Fruit fly (Drosophila melanogaster) whole organism, embryonic: Measurements from ENCODE around the gene Mtpalpha.

Source experiments
- Antp ChIP-seq: fragments of 200-800 bp; sonication (Bioruptor generic); optimal IDR thresholded peaks from 3 replicates; lab custom pipeline; 2016; ENCODE audit warnings: missing biosample characterization, missing genetic modification characterization
- Atf3 ChIP-seq: fragments of 200-800 bp; sonication (Bioruptor generic); optimal IDR thresholded peaks from 3 replicates; lab custom pipeline; 2016; ENCODE audit warnings: missing biosample characterization, missing genetic modification characterization
- B-H2 ChIP-seq: fragments of 200-800 bp; sonication (Bioruptor generic); optimal IDR thresholded peaks from 2 replicates; lab custom pipeline; 2018; ENCODE audit warnings: missing biosample characterization, mild to moderate bottlenecking, missing genetic modification characterization
- Bgb ChIP-seq: fragments of 200-800 bp; sonication (Bioruptor generic); IDR thresholded peaks from 2 replicates; pipeline ENCODE4 v1.3.6; 2022; ENCODE audit warnings: missing biosample characterization, missing genetic modification characterization; ENCODE audit not compliant: partially characterized antibody
- CG10147 ChIP-seq: fragments of 200-800 bp; sonication (Bioruptor generic); optimal IDR thresholded peaks from 2 replicates; lab custom pipeline; 2019; ENCODE audit warnings: missing biosample characterization, mild to moderate bottlenecking, missing genetic modification characterization, moderate library complexity
- CG11398 ChIP-seq: fragments of 200-800 bp; sonication (Bioruptor generic); optimal IDR thresholded peaks from 2 replicates; lab custom pipeline; 2016; ENCODE audit warnings: missing biosample characterization, missing genetic modification characterization
- CG12744 ChIP-seq: fragments of 200-800 bp; sonication (Bioruptor generic); optimal IDR thresholded peaks from 2 replicates; lab custom pipeline; 2016; ENCODE audit warnings: missing biosample characterization, missing genetic modification characterization
- CG14050 ChIP-seq: fragments of 200-800 bp; sonication (Bioruptor generic); IDR thresholded peaks from 3 replicates; pipeline ENCODE4 v1.3.6; 2022; ENCODE audit warnings: missing biosample characterization, missing genetic modification characterization
- CG15696 ChIP-seq: fragments of 200-800 bp; sonication (Bioruptor generic); optimal IDR thresholded peaks from 2 replicates; lab custom pipeline; 2019; ENCODE audit warnings: missing biosample characterization, mild to moderate bottlenecking, missing genetic modification characterization, moderate library complexity
- CG17385 ChIP-seq: fragments of 200-800 bp; sonication (Bioruptor generic); optimal IDR thresholded peaks from 3 replicates; lab custom pipeline; 2018; ENCODE audit warnings: missing biosample characterization, mild to moderate bottlenecking, missing genetic modification characterization
- CG1832 ChIP-seq: fragments of 200-800 bp; sonication (Bioruptor generic); optimal IDR thresholded peaks from 2 replicates; lab custom pipeline; 2017; ENCODE audit warnings: missing biosample characterization, mild to moderate bottlenecking, missing genetic modification characterization, inconsistent platforms
- CG2875 ChIP-seq: fragments of 200-800 bp; sonication (Bioruptor generic); optimal IDR thresholded peaks from 2 replicates; lab custom pipeline; 2017; ENCODE audit warnings: missing biosample characterization, mild to moderate bottlenecking, missing genetic modification characterization, missing genetic modification reagents
- CG30020 ChIP-seq: fragments of 200-800 bp; optimal IDR thresholded peaks from 2 replicates; lab custom pipeline; 2019; ENCODE audit warnings: missing biosample characterization, mild to moderate bottlenecking, missing genetic modification characterization, moderate library complexity
- CG32767 ChIP-seq: fragments of 200-800 bp; sonication (Bioruptor generic); IDR thresholded peaks from 2 replicates; pipeline ENCODE4 v1.3.6; 2022; ENCODE audit warnings: missing biosample characterization, missing genetic modification characterization
- CG4730 ChIP-seq: fragments of 200-800 bp; sonication (Bioruptor generic); IDR thresholded peaks from 2 replicates; pipeline ENCODE4 v1.3.6; 2022; ENCODE audit warnings: missing biosample characterization, missing genetic modification characterization
- CG5180 ChIP-seq: fragments of 200-800 bp; sonication (Bioruptor generic); optimal IDR thresholded peaks from 3 replicates; lab custom pipeline; 2017; ENCODE audit warnings: missing biosample characterization, missing genetic modification characterization, mild to moderate bottlenecking, moderate library complexity, missing genetic modification reagents
- CG7786 ChIP-seq: fragments of 200-800 bp; sonication (Bioruptor generic); optimal IDR thresholded peaks from 2 replicates; lab custom pipeline; 2016; ENCODE audit warnings: missing biosample characterization, missing genetic modification characterization
- CG7928 ChIP-seq: fragments of 200-800 bp; sonication (Bioruptor generic); optimal IDR thresholded peaks from 2 replicates; lab custom pipeline; 2017; ENCODE audit warnings: missing biosample characterization, mild to moderate bottlenecking, missing genetic modification characterization
- CG9609 ChIP-seq: fragments of 200-800 bp; sonication (Bioruptor generic); optimal IDR thresholded peaks from 3 replicates; lab custom pipeline; 2016; ENCODE audit warnings: missing biosample characterization, missing genetic modification characterization
- CG9727 ChIP-seq: fragments of 200-800 bp; sonication (Bioruptor generic); optimal IDR thresholded peaks from 3 replicates; lab custom pipeline; 2017; ENCODE audit warnings: missing biosample characterization, mild to moderate bottlenecking, missing genetic modification characterization
- CG9876 ChIP-seq: fragments of 200-800 bp; sonication (Bioruptor generic); optimal IDR thresholded peaks from 2 replicates; lab custom pipeline; 2016; ENCODE audit warnings: missing biosample characterization, missing genetic modification characterization
- CoRest ChIP-seq: fragments of 200-800 bp; sonication (Bioruptor generic); optimal IDR thresholded peaks from 3 replicates; lab custom pipeline; 2018; ENCODE audit warnings: missing biosample characterization, mild to moderate bottlenecking, missing genetic modification characterization, moderate library complexity
- Dref ChIP-seq: fragments of 200-800 bp; sonication (Bioruptor generic); IDR thresholded peaks from 2 replicates; pipeline ENCODE4 v1.3.6; 2022; ENCODE audit warnings: missing biosample characterization, missing genetic modification characterization
- Ets65A ChIP-seq: fragments of 200-800 bp; sonication (Bioruptor generic); peaks from one replicate; lab custom pipeline; 2016; ENCODE audit warnings: missing biosample characterization, missing genetic modification characterization
- H15 ChIP-seq: fragments of 200-800 bp; sonication (Bioruptor generic); IDR thresholded peaks from 3 replicates; pipeline ENCODE4 v1.3.6; 2022; ENCODE audit warnings: missing biosample characterization, missing genetic modification characterization
- Hr39 ChIP-seq: fragments of >200 bp; optimal IDR thresholded peaks from 2 replicates; lab custom pipeline; 2017
- Hsf ChIP-seq: fragments of 200-800 bp; sonication (Bioruptor generic); optimal IDR thresholded peaks from 3 replicates; lab custom pipeline; 2016; ENCODE audit warnings: missing biosample characterization, missing genetic modification characterization
- Lpt ChIP-seq: fragments of >200 bp; optimal IDR thresholded peaks from 2 replicates; lab custom pipeline; 2018; ENCODE audit warnings: missing biosample characterization, missing genetic modification characterization
- Max ChIP-seq: fragments of 200-800 bp; sonication (Bioruptor generic); optimal IDR thresholded peaks from 2 replicates; lab custom pipeline; 2016; ENCODE audit warnings: missing biosample characterization, mild to moderate bottlenecking, missing genetic modification characterization
- Mes4 ChIP-seq: fragments of 200-800 bp; sonication (Bioruptor generic); optimal IDR thresholded peaks from 2 replicates; lab custom pipeline; 2016; ENCODE audit warnings: missing biosample characterization, missing genetic modification characterization
- Mrtf ChIP-seq: fragments of 200-800 bp; sonication (Bioruptor generic); IDR thresholded peaks from 3 replicates; pipeline ENCODE4 v1.3.6; 2022; ENCODE audit warnings: missing biosample characterization, missing genetic modification characterization
- Opbp ChIP-seq: fragments of 200-800 bp; sonication (Bioruptor generic); IDR thresholded peaks from 3 replicates; pipeline ENCODE4 v1.3.6; 2022; ENCODE audit warnings: missing biosample characterization, missing genetic modification characterization; ENCODE audit not compliant: partially characterized antibody
- Sox102F ChIP-seq: fragments of 200-800 bp; sonication (Bioruptor generic); optimal IDR thresholded peaks from 2 replicates; lab custom pipeline; 2018; ENCODE audit warnings: missing biosample characterization, mild to moderate bottlenecking, missing genetic modification characterization, moderate library complexity
- Spps ChIP-seq: fragments of 200-800 bp; sonication (Bioruptor generic); optimal IDR thresholded peaks from 2 replicates; lab custom pipeline; 2018; ENCODE audit warnings: missing biosample characterization, mild to moderate bottlenecking, missing genetic modification characterization
- Ssrp ChIP-seq: fragments of 200-800 bp; sonication (Bioruptor generic); optimal IDR thresholded peaks from 2 replicates; lab custom pipeline; 2018; ENCODE audit warnings: missing biosample characterization, mild to moderate bottlenecking, missing genetic modification characterization, moderate library complexity
- Xrp1 ChIP-seq: fragments of 200-800 bp; sonication (Bioruptor generic); IDR thresholded peaks from 2 replicates; pipeline ENCODE4 v1.3.6; 2022; ENCODE audit warnings: missing biosample characterization, missing genetic modification characterization
- amos ChIP-seq: fragments of 200-800 bp; sonication (Bioruptor generic); IDR thresholded peaks from 2 replicates; pipeline ENCODE4 v1.3.6; 2022; ENCODE audit warnings: missing biosample characterization, missing genetic modification characterization; ENCODE audit not compliant: partially characterized antibody
- corto ChIP-seq: fragments of 200-800 bp; sonication (Bioruptor generic); optimal IDR thresholded peaks from 2 replicates; lab custom pipeline; 2016; ENCODE audit warnings: missing biosample characterization, mild to moderate bottlenecking, missing genetic modification characterization, moderate library complexity
- eve ChIP-seq, 2 experiments: fragments of >200 bp; optimal IDR thresholded peaks; 2 replicates each; lab custom pipeline; 2017; ENCODE audit warnings: missing biosample characterization in 2 of 2, missing genetic modification characterization in 2 of 2
- fd102C ChIP-seq: fragments of 200-800 bp; sonication (Bioruptor generic); optimal IDR thresholded peaks from 2 replicates; lab custom pipeline; 2018; ENCODE audit warnings: missing biosample characterization, mild to moderate bottlenecking, missing genetic modification characterization, moderate library complexity
- gce ChIP-seq: fragments of 200-800 bp; sonication (Bioruptor generic); IDR thresholded peaks from 3 replicates; pipeline ENCODE4 v1.3.6; 2022; ENCODE audit warnings: missing biosample characterization, missing genetic modification characterization
- lab ChIP-seq: fragments of 200-800 bp; sonication (Bioruptor generic); optimal IDR thresholded peaks from 3 replicates; lab custom pipeline; 2017; ENCODE audit warnings: missing biosample characterization, missing genetic modification characterization, mild to moderate bottlenecking, moderate library complexity, missing genetic modification reagents
- pfk ChIP-seq: fragments of 200-800 bp; sonication (Bioruptor generic); optimal IDR thresholded peaks from 2 replicates; lab custom pipeline; 2018; ENCODE audit warnings: missing biosample characterization, mild to moderate bottlenecking, missing genetic modification characterization, moderate library complexity
- pnt ChIP-seq: fragments of 200-800 bp; sonication (Bioruptor generic); optimal IDR thresholded peaks from 3 replicates; lab custom pipeline; 2016; ENCODE audit warnings: missing biosample characterization, missing genetic modification characterization
- shn ChIP-seq: fragments of 200-800 bp; sonication (Bioruptor generic); optimal IDR thresholded peaks from 3 replicates; lab custom pipeline; 2016; ENCODE audit warnings: missing biosample characterization, missing genetic modification characterization
- slp2 ChIP-seq: fragments of 200-800 bp; sonication (Bioruptor generic); optimal IDR thresholded peaks from 2 replicates; lab custom pipeline; 2016; ENCODE audit warnings: missing biosample characterization, missing genetic modification characterization
- sr ChIP-seq: fragments of 200-800 bp; sonication (Bioruptor generic); IDR thresholded peaks from 3 replicates; pipeline ENCODE4 v1.3.6; 2022; ENCODE audit warnings: missing biosample characterization, missing genetic modification characterization
- trh ChIP-seq: fragments of 200-800 bp; sonication (Bioruptor generic); optimal IDR thresholded peaks from 2 replicates; lab custom pipeline; 2016; ENCODE audit warnings: missing biosample characterization, missing genetic modification characterization
- zf30C ChIP-seq: fragments of 200-800 bp; sonication (Bioruptor generic); optimal IDR thresholded peaks from 3 replicates; lab custom pipeline; 2018; ENCODE audit warnings: missing biosample characterization, mild to moderate bottlenecking, missing genetic modification characterization

The Mtpalpha gene

DNA sequence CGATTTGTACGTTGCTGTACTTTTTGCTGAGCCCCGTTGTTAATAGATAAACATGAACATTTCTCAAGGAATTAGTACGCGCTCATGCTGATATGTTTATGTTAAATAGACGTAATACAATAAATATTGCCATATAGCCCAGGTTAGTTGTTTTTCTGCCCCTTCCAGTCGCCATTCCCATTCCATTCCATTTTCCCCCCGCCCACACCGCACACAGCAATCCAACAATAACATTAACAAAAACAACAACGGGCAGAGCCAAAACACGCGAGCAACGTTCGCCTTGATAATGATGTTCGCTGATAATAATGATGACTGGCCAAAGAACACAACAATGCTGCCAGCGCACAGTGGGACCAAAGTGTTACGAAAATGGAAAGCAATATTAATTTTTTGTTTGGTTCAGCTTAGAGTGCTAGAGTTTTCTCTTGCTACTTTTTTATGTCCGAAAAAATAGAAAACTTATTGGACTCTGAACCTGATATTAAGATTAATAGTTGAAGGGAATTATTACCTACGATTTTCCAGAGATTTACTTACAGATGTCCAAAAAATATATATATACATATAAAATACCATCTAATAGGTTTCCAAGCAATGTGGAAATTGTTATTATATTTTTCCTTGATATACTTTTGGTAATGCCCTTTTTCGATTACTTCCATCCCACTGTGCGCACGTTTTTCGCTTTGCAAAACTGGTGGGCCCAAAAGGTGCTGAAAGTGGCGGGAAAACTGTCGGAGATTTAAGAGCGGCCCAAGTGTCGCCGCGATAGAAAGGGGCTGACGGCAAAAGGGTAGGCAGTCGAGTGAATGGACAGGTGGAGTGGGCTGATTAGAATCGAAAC lies 6.8 kb downstream of the Mtpalpha start (continued):
- TF ChIP-seq CG15696 (tag; lab: Kevin White, UChicago) (peak; percentile 92), Opbp (GFP tag; lab: Robert Waterston, UW) (no peak), shn (peak; percentile 80), CG11398 (peak; percentile 38), CG2875 (GFP tag; lab: Kevin White, UChicago) (peak; percentile 96), Hr39 (lab: Kevin White, UChicago) (no peak), CG30020 (tag; lab: Kevin White, UChicago) (peak; percentile 80), lab (peak; percentile 98), sr (GFP tag; lab: Robert Waterston, UW) (peak; percentile 18; the same call in 1 of the 3 replicates), Spps (tag; lab: Kevin White, UChicago) (peak; percentile 92), Lpt (GFP tag; lab: Kevin White, UChicago) (no peak), Ets65A (GFP tag; lab: Kevin White, UChicago) (peak; percentile 71), slp2 (GFP tag; lab: Kevin White, UChicago) (peak; percentile 80), Ssrp (peak; percentile 96), CG32767 (peak; percentile 85), CG9876 (GFP tag; lab: Kevin White, UChicago) (peak; percentile 66), pfk (GFP tag; lab: Kevin White, UChicago) (no peak), CG17385 (peak; percentile 95), B-H2 (GFP tag; lab: Kevin White, UChicago) (peak; percentile 91), zf30C (GFP tag; lab: Kevin White, UChicago) (no peak), Mrtf (GFP tag; lab: Robert Waterston, UW) (peak; percentile 89), trh (GFP tag; lab: Kevin White, UChicago) (peak; percentile 87), gce (GFP tag; lab: Robert Waterston, UW) (peak; percentile 64; the same call in 2 of the 3 replicates), corto (GFP tag; lab: Kevin White, UChicago) (peak; percentile 87), amos (GFP tag; lab: Robert Waterston, UW) (peak; percentile 31; the same call in 1 of the 2 replicates), fd102C (GFP tag; lab: Kevin White, UChicago) (peak; percentile 59), CG10147 (GFP tag; lab: Kevin White, UChicago) (peak; percentile 97), H15 (GFP tag; lab: Robert Waterston, UW) (peak; percentile 82), Mes4 (GFP tag; lab: Kevin White, UChicago) (peak; percentile 77), CG1832 (GFP tag; lab: Kevin White, UChicago) (no peak), CG4730 (GFP tag; lab: Robert Waterston, UW) (peak; percentile 74), Xrp1 (GFP tag; lab: Robert Waterston, UW) (peak; percentile 93), pnt (peak; percentile 58), Hsf (GFP tag; lab: Kevin White, UChicago) (peak; percentile 90), Sox102F (GFP tag; lab: Kevin White, UChicago) (peak; percentile 96), CG14050 (GFP tag; lab: Robert Waterston, UW) (peak; percentile 79), Atf3 (peak; percentile 1), CG7928 (GFP tag; lab: Kevin White, UChicago) (peak; percentile 77), CG12744 (peak; percentile 80), CG9727 (GFP tag; lab: Kevin White, UChicago) (peak; percentile 99), Dref (GFP tag; lab: Robert Waterston, UW) (no peak), Max (GFP tag; lab: Kevin White, UChicago) (peak; percentile 98), CoRest (tag; lab: Kevin White, UChicago) (peak; percentile 98), eve (GFP tag; optimal IDR thresholded peaks at IDR 0.05; lab: Kevin White, UChicago) (peak in 1 of 2 experiments; percentile 24), CG9609 (GFP tag; lab: Kevin White, UChicago) (peak; percentile 72), CG7786 (peak; percentile 82), Bgb (GFP tag; lab: Robert Waterston, UW) (no peak; the same call in 1 of the 2 replicates), CG5180 (GFP tag; lab: Kevin White, UChicago) (peak; percentile 89), Antp (GFP tag; lab: Kevin White, UChicago) (peak; percentile 80)
